Worm (Caenorhabditis elegans): ENCODE data around the gene scl-5.
A peak's percentile ranks its signal among the peaks of the same experiment; 100 is the strongest.

The scl-5 gene

ce11 chrIV:13056026-13056425, 7.8 kb upstream of the scl-5 start, which contains the start of gene scl-1:
Gene scl-1 (plus strand): TSS chrIV:13056326.
- no peak for TF ChIP-seq ceh-82 (tag; optimal IDR thresholded peaks at IDR 0.05)
- no peak for TF ChIP-seq mdl-1 (tag; optimal IDR thresholded peaks at IDR 0.05)
- TF ChIP-seq nhr-129 (tag; optimal IDR thresholded peaks at IDR 0.05): no peak
- TF ChIP-seq skn-1 (tag; optimal IDR thresholded peaks at IDR 0.05): no peak
- TF ChIP-seq aly-2 (tag; optimal IDR thresholded peaks at IDR 0.05): no peak
- no peak for TF ChIP-seq ztf-1 (GFP tag; conservative IDR thresholded peaks at IDR 0.05)

ce11 chrIV:13057418-13057817, 6.4 kb upstream of the scl-5 start, which contains the start of gene scl-2:
Gene scl-2 (plus strand): TSS chrIV:13057710.
- peak; percentile 46 for TF ChIP-seq gmeb-1 (tag; optimal IDR thresholded peaks at IDR 0.05)
- no peak for TF ChIP-seq mbf-1 (tag; optimal IDR thresholded peaks at IDR 0.05)
- no peak for TF ChIP-seq elt-3 (tag; optimal IDR thresholded peaks at IDR 0.05)
- no peak for TF ChIP-seq nhr-21 (tag; optimal IDR thresholded peaks at IDR 0.05)
- no peak for TF ChIP-seq mab-5 (tag; optimal IDR thresholded peaks at IDR 0.05)
- no peak for TF ChIP-seq alr-1 (tag; optimal IDR thresholded peaks at IDR 0.05)
- no peak for TF ChIP-seq unc-39 (tag; optimal IDR thresholded peaks at IDR 0.05)
- TF ChIP-seq F13H6.1 (tag; optimal IDR thresholded peaks at IDR 0.05): peak; percentile 12
- TF ChIP-seq lsy-2 (tag; optimal IDR thresholded peaks at IDR 0.05): no peak
- TF ChIP-seq C34F6.9 (tag; optimal IDR thresholded peaks at IDR 0.05): no peak
- peak; percentile 11 for TF ChIP-seq egl-27 (tag; optimal IDR thresholded peaks at IDR 0.05)
- TF ChIP-seq dmd-4 (tag; optimal IDR thresholded peaks at IDR 0.05): no peak
- TF ChIP-seq nhr-12 (tag; optimal IDR thresholded peaks at IDR 0.05): no peak
- no peak for TF ChIP-seq sem-4 (tag; optimal IDR thresholded peaks at IDR 0.05)
- TF ChIP-seq nhr-129 (tag; optimal IDR thresholded peaks at IDR 0.05): peak; percentile 30
- TF ChIP-seq ama-1 (optimal IDR thresholded peaks at IDR 0.05): no peak
- TF ChIP-seq unc-55 (GFP tag; optimal IDR thresholded peaks at IDR 0.05): no peak
- TF ChIP-seq ztf-4 (tag; optimal IDR thresholded peaks at IDR 0.05): no peak
- TF ChIP-seq nhr-23 (tag; optimal IDR thresholded peaks at IDR 0.05): no peak
- TF ChIP-seq sma-9 (GFP tag; optimal IDR thresholded peaks at IDR 0.05): peak; percentile 80
- TF ChIP-seq sma-9 (tag; optimal IDR thresholded peaks at IDR 0.05): no peak
- TF ChIP-seq elt-1 (tag; optimal IDR thresholded peaks at IDR 0.05): no peak
- TF ChIP-seq snpc-4 (tag; optimal IDR thresholded peaks at IDR 0.05): no peak
- TF ChIP-seq aly-2 (tag; optimal IDR thresholded peaks at IDR 0.05): no peak
- no peak for TF ChIP-seq lin-39 (tag; optimal IDR thresholded peaks at IDR 0.05)
- no peak for TF ChIP-seq ztf-1 (GFP tag; conservative IDR thresholded peaks at IDR 0.05)
- no peak for TF ChIP-seq nhr-77 (tag; optimal IDR thresholded peaks at IDR 0.05)
- TF ChIP-seq nhr-10 (tag; optimal IDR thresholded peaks at IDR 0.05): no peak
- TF ChIP-seq nhr-237 (tag; optimal IDR thresholded peaks at IDR 0.05): no peak
- TF ChIP-seq ceh-16 (tag; optimal IDR thresholded peaks at IDR 0.05): no peak
- TF ChIP-seq lin-13 (GFP tag; optimal IDR thresholded peaks at IDR 0.05): no peak
- TF ChIP-seq blmp-1 (tag; optimal IDR thresholded peaks at IDR 0.05; ENCODE audit: insufficient read depth): no peak
- TF ChIP-seq nhr-25 (tag; optimal IDR thresholded peaks at IDR 0.05): no peak
- no peak for TF ChIP-seq mdl-1 (tag; optimal IDR thresholded peaks at IDR 0.05)
- no peak for TF ChIP-seq nhr-11 (tag; optimal IDR thresholded peaks at IDR 0.05)
- no peak for TF ChIP-seq peb-1 (tag; optimal IDR thresholded peaks at IDR 0.05)
- no peak for TF ChIP-seq sma-3 (GFP tag; optimal IDR thresholded peaks at IDR 0.05)
- TF ChIP-seq Y55F3AM.14 (GFP tag; optimal IDR thresholded peaks at IDR 0.05): no peak
- TF ChIP-seq nhr-6 (tag; optimal IDR thresholded peaks at IDR 0.05): no peak
- TF ChIP-seq unc-62 (GFP tag; optimal IDR thresholded peaks at IDR 0.05): no peak
- TF ChIP-seq fos-1 (tag; optimal IDR thresholded peaks at IDR 0.05): peak; percentile 98
- TF ChIP-seq ZK546.5 (tag; optimal IDR thresholded peaks at IDR 0.05): no peak
- no peak for TF ChIP-seq zag-1 (tag; optimal IDR thresholded peaks at IDR 0.05)
- no peak for TF ChIP-seq ztf-11 (tag; optimal IDR thresholded peaks at IDR 0.05)
- TF ChIP-seq ceh-82 (tag; optimal IDR thresholded peaks at IDR 0.05): no peak
- TF ChIP-seq skn-1 (tag; optimal IDR thresholded peaks at IDR 0.05): peak; percentile 68
- peak; percentile 54 for TF ChIP-seq crh-2 (tag; optimal IDR thresholded peaks at IDR 0.05)
- TF ChIP-seq R02D3.7 (tag; optimal IDR thresholded peaks at IDR 0.05): no peak
- TF ChIP-seq lin-11 (tag; optimal IDR thresholded peaks at IDR 0.05): no peak
